Fruit fly (Drosophila melanogaster): Measurements from ENCODE around the gene Nrt.

Nrt gene

dm6 chr3L:16772755-16773523, 7.1 kb downstream of the Nrt start (continued):
- no peak for TF ChIP-seq bsh (GFP tag; optimal IDR thresholded peaks at IDR 0.05)
- no peak for TF ChIP-seq CG14014 (GFP tag; IDR thresholded peaks at IDR 0.05)
- TF ChIP-seq Sry-β (GFP tag; optimal IDR thresholded peaks at IDR 0.05), result no peak
- TF ChIP-seq CG12942 (GFP tag; optimal IDR thresholded peaks at IDR 0.05), result no peak
- no peak for TF ChIP-seq Pdp1 (GFP tag; optimal IDR thresholded peaks at IDR 0.05)
- TF ChIP-seq dan (GFP tag; IDR thresholded peaks at IDR 0.05), result no peak

DNA sequence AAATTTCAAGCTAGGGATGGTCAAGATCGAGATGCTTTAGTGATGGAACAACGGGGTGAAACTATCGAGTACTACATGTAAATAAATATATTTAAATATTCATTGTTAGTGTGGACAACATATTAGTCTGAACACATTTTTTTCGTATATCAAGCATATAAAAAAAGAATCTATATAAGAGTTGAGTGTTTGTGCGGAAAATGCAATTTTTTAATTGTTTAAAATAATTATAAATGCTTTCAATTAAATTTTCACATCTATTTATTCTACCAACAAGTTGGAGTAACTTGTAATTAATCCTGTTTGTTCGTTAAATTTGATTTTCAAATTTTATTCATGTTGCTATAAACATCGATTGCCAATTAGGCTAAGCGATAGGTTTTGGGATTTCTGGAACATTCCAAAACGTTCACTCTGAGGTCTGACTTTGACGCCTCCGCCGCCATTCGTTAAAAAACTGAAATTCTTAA, 13.9 kb downstream of the Nrt start, which contains the start of the genes mus302 and CG9705:
TSS of gene mus302 (minus strand) at position 33 of the 470 bp plus-strand sequence.
TSS of gene CG9705 (plus strand) at position 397 of the 470 bp plus-strand sequence.
- TF ChIP-seq CG4617 (GFP tag; optimal IDR thresholded peaks at IDR 0.05; ENCODE audit: borderline replicate concordance), result peak; percentile 53
- peak; percentile 78 for TF ChIP-seq slbo (GFP tag; IDR thresholded peaks at IDR 0.05)
- TF ChIP-seq CG9437 (GFP tag; optimal IDR thresholded peaks at IDR 0.05), result peak; percentile 21
- no peak for TF ChIP-seq CG6175 (GFP tag; IDR thresholded peaks at IDR 0.05)
- peak; percentile 33 for TF ChIP-seq CG17802 (tag; optimal IDR thresholded peaks at IDR 0.05)
- no peak for TF ChIP-seq CG10274 (GFP tag; optimal IDR thresholded peaks at IDR 0.05)
- peak; percentile 14; the same call in 1 of the 2 replicates for TF ChIP-seq E2f1 (GFP tag; IDR thresholded peaks at IDR 0.05)
- TF ChIP-seq eyg (GFP tag; optimal IDR thresholded peaks at IDR 0.05), result no peak
- TF ChIP-seq Sry-δ (GFP tag; optimal IDR thresholded peaks at IDR 0.05), result peak; percentile 79
- TF ChIP-seq CG8478 (optimal IDR thresholded peaks at IDR 0.05), result no peak
- TF ChIP-seq CG3163 (GFP tag; optimal IDR thresholded peaks at IDR 0.05), result no peak
- peak; percentile 28 for TF ChIP-seq CG7556 (GFP tag; optimal IDR thresholded peaks at IDR 0.05)
- no peak for TF ChIP-seq Hey (tag; optimal IDR thresholded peaks at IDR 0.05)
- no peak for TF ChIP-seq CG15011 (GFP tag; optimal IDR thresholded peaks at IDR 0.05)
- no peak for TF ChIP-seq Mrtf (GFP tag; IDR thresholded peaks at IDR 0.05)
- peak; percentile 26 for TF ChIP-seq lbe (GFP tag; optimal IDR thresholded peaks at IDR 0.05)
- 0 out of 3 replicates have a peak, but pooled peaks have one; percentile 16 for TF ChIP-seq CG7963 (GFP tag; IDR thresholded peaks at IDR 0.05; ENCODE audit: partially characterized antibody)
- TF ChIP-seq kah (GFP tag; optimal IDR thresholded peaks at IDR 0.05), result no peak
- no peak for TF ChIP-seq fu2 (GFP tag; optimal IDR thresholded peaks at IDR 0.05)
- TF ChIP-seq wek (GFP tag; optimal IDR thresholded peaks at IDR 0.05), result no peak
- TF ChIP-seq Dad (GFP tag; optimal IDR thresholded peaks at IDR 0.05), result no peak
- no peak for TF ChIP-seq nerfin-2 (GFP tag; IDR thresholded peaks at IDR 0.05; ENCODE audit: partially characterized antibody)
- no peak for TF ChIP-seq grn (GFP tag; optimal IDR thresholded peaks at IDR 0.05)
- no peak for TF ChIP-seq rib (GFP tag; IDR thresholded peaks at IDR 0.05)
- TF ChIP-seq nom (GFP tag; optimal IDR thresholded peaks at IDR 0.05), result no peak
- peak; percentile 59 for TF ChIP-seq tgo (GFP tag; IDR thresholded peaks at IDR 0.05)
- peak; percentile 26 for TF ChIP-seq zfh2 (GFP tag; optimal IDR thresholded peaks at IDR 0.05)
- TF ChIP-seq CG13424 (tag; optimal IDR thresholded peaks at IDR 0.05), result peak; percentile 62
- TF ChIP-seq onecut (GFP tag; IDR thresholded peaks at IDR 0.05), result no peak
- TF ChIP-seq CG10321 (GFP tag; IDR thresholded peaks at IDR 0.05), result no peak
- TF ChIP-seq NC2α (GFP tag; optimal IDR thresholded peaks at IDR 0.05), result no peak
- TF ChIP-seq chif (GFP tag; optimal IDR thresholded peaks at IDR 0.05), result peak in 1 of 2 experiments; percentile 25
- no peak for TF ChIP-seq CG18764 (GFP tag; optimal IDR thresholded peaks at IDR 0.05)
- no peak for TF ChIP-seq jumu (GFP tag; optimal IDR thresholded peaks at IDR 0.05)
- TF ChIP-seq CG17361 (GFP tag; IDR thresholded peaks at IDR 0.05), result peak; percentile 85
- no peak for TF ChIP-seq CG17612 (GFP tag; IDR thresholded peaks at IDR 0.05)
- no peak for TF ChIP-seq her (GFP tag; optimal IDR thresholded peaks at IDR 0.05)
- peak; percentile 65 for TF ChIP-seq Xbp1 (GFP tag; optimal IDR thresholded peaks at IDR 0.05)
- TF ChIP-seq CG42726 (GFP tag; IDR thresholded peaks at IDR 0.05; ENCODE audit: partially characterized antibody), result peak; percentile 36; the same call in 1 of the 2 replicates
- peak; percentile 69 for TF ChIP-seq CG10267 (tag; optimal IDR thresholded peaks at IDR 0.05)
- no peak for TF ChIP-seq esg (GFP tag; conservative IDR thresholded peaks at IDR 0.05)
- no peak for TF ChIP-seq slp2 (GFP tag; optimal IDR thresholded peaks at IDR 0.05)

Measured in whole organism, embryonic.